Fruit fly (Drosophila melanogaster) whole organism, prepupa: ENCODE data around the gene CG5071.

Experiments used
- Blimp-1 ChIP-seq: fragments of 200-800 bp; sonication (Bioruptor generic); optimal IDR thresholded peaks from 3 replicates; lab custom pipeline; 2017; ENCODE audit warnings: missing biosample characterization, missing genetic modification characterization, mild to moderate bottlenecking, moderate library complexity, missing genetic modification reagents
- CG10669 ChIP-seq: fragments of 200-800 bp; sonication (Bioruptor generic); optimal IDR thresholded peaks from 3 replicates; lab custom pipeline; 2018; ENCODE audit warnings: missing biosample characterization, mild to moderate bottlenecking, missing genetic modification characterization, moderate library complexity
- CG11762 ChIP-seq: fragments of 200-800 bp; sonication (Bioruptor generic); optimal IDR thresholded peaks from 3 replicates; lab custom pipeline; 2016; ENCODE audit warnings: missing biosample characterization, missing genetic modification characterization; ENCODE audit not compliant: insufficient read depth
- CG11902 ChIP-seq: fragments of 200-800 bp; sonication (Bioruptor generic); optimal IDR thresholded peaks from 3 replicates; lab custom pipeline; 2016; ENCODE audit warnings: missing biosample characterization, missing genetic modification characterization
- CG15336 ChIP-seq: fragments of 200-800 bp; sonication (Bioruptor generic); IDR thresholded peaks from 2 replicates; pipeline ENCODE4 v1.3.6; 2022; ENCODE audit warnings: missing biosample characterization, missing genetic modification characterization
- CG1621 ChIP-seq: fragments of 200-800 bp; sonication (Bioruptor generic); optimal IDR thresholded peaks from 3 replicates; lab custom pipeline; 2018; ENCODE audit warnings: missing biosample characterization, mild to moderate bottlenecking, missing genetic modification characterization
- CG16779 ChIP-seq: fragments of 200-800 bp; sonication (Bioruptor generic); optimal IDR thresholded peaks from 3 replicates; lab custom pipeline; 2017; ENCODE audit warnings: missing biosample characterization, mild to moderate bottlenecking, missing genetic modification characterization
- CG3032 ChIP-seq: fragments of 200-800 bp; optimal IDR thresholded peaks from 2 replicates; lab custom pipeline; 2019; ENCODE audit warnings: missing biosample characterization, mild to moderate bottlenecking, missing genetic modification characterization, moderate library complexity
- CG32006 ChIP-seq: fragments of 200-800 bp; sonication (Bioruptor generic); optimal IDR thresholded peaks from 3 replicates; lab custom pipeline; 2017; ENCODE audit warnings: missing biosample characterization, mild to moderate bottlenecking, missing genetic modification characterization
- CG34406 ChIP-seq: fragments of 200-800 bp; sonication (Bioruptor generic); optimal IDR thresholded peaks from 3 replicates; lab custom pipeline; 2016; ENCODE audit warnings: missing biosample characterization, missing genetic modification characterization
- CG3919 ChIP-seq: fragments of 200-800 bp; sonication (Bioruptor generic); optimal IDR thresholded peaks from 3 replicates; lab custom pipeline; 2016; ENCODE audit warnings: missing biosample characterization, missing genetic modification characterization
- CG4318 ChIP-seq: fragments of 200-800 bp; sonication (Bioruptor generic); optimal IDR thresholded peaks from 3 replicates; lab custom pipeline; 2017; ENCODE audit warnings: missing biosample characterization, mild to moderate bottlenecking, missing genetic modification characterization
- CG6163 ChIP-seq: fragments of 200-800 bp; sonication (Bioruptor generic); IDR thresholded peaks from 3 replicates; pipeline ENCODE4 v1.3.6; 2022; ENCODE audit warnings: missing biosample characterization, missing genetic modification characterization
- CG6276 ChIP-seq: fragments of 200-800 bp; sonication (Bioruptor generic); optimal IDR thresholded peaks from 2 replicates; lab custom pipeline; 2017; ENCODE audit warnings: missing biosample characterization, mild to moderate bottlenecking, missing genetic modification characterization
- CG6808 ChIP-seq: fragments of 200-800 bp; sonication (Bioruptor generic); optimal IDR thresholded peaks from 3 replicates; lab custom pipeline; 2017; ENCODE audit warnings: missing biosample characterization, missing genetic modification characterization, mild to moderate bottlenecking, moderate library complexity, missing genetic modification reagents
- CG6854 ChIP-seq: fragments of 200-800 bp; sonication (Bioruptor generic); optimal IDR thresholded peaks from 2 replicates; lab custom pipeline; 2017; ENCODE audit warnings: missing biosample characterization, mild to moderate bottlenecking, missing genetic modification characterization
- CG8319 ChIP-seq: fragments of 200-800 bp; sonication (Bioruptor generic); optimal IDR thresholded peaks from 3 replicates; lab custom pipeline; 2016; ENCODE audit warnings: missing biosample characterization, missing genetic modification characterization
- CG8632 ChIP-seq: fragments of 200-800 bp; sonication (Bioruptor generic); optimal IDR thresholded peaks from 3 replicates; lab custom pipeline; 2016; ENCODE audit warnings: missing biosample characterization, missing genetic modification characterization
- Eip93F ChIP-seq: fragments of 200-800 bp; sonication (Bioruptor generic); optimal IDR thresholded peaks from 2 replicates; lab custom pipeline; 2016; ENCODE audit warnings: missing biosample characterization, mild to moderate bottlenecking, missing genetic modification characterization
- Ets21C ChIP-seq: fragments of 200-800 bp; sonication (Bioruptor generic); optimal IDR thresholded peaks from 3 replicates; lab custom pipeline; 2016; ENCODE audit warnings: missing biosample characterization, missing genetic modification characterization
- Ets96B ChIP-seq: fragments of 200-800 bp; optimal IDR thresholded peaks from 2 replicates; lab custom pipeline; 2019; ENCODE audit warnings: missing biosample characterization, mild to moderate bottlenecking, missing genetic modification characterization, moderate library complexity
- Gug ChIP-seq: fragments of 200-800 bp; sonication (Bioruptor generic); IDR thresholded peaks from 2 replicates; pipeline ENCODE4 v1.3.6; 2022; ENCODE audit warnings: missing biosample characterization, missing genetic modification characterization
- Hr38 ChIP-seq: sonication (Bioruptor generic); optimal IDR thresholded peaks from 2 replicates; lab custom pipeline; 2016; ENCODE audit warnings: missing biosample characterization, missing genetic modification characterization
- OdsH ChIP-seq: fragments of 200-800 bp; sonication (Bioruptor generic); optimal IDR thresholded peaks from 3 replicates; lab custom pipeline; 2016; ENCODE audit warnings: missing biosample characterization, missing genetic modification characterization
- Smox ChIP-seq: fragments of 200-800 bp; sonication (Bioruptor generic); optimal IDR thresholded peaks from 3 replicates; lab custom pipeline; 2016; ENCODE audit warnings: missing biosample characterization, missing genetic modification characterization
- Sox14 ChIP-seq: fragments of 200-800 bp; sonication (Bioruptor generic); optimal IDR thresholded peaks from 3 replicates; lab custom pipeline; 2016; ENCODE audit warnings: missing biosample characterization, missing genetic modification characterization
- achi ChIP-seq: fragments of 200-800 bp; sonication (Bioruptor generic); optimal IDR thresholded peaks from 3 replicates; lab custom pipeline; 2016; ENCODE audit warnings: missing biosample characterization, missing genetic modification characterization
- acj6 ChIP-seq: fragments of 200-800 bp; sonication (Bioruptor generic); optimal IDR thresholded peaks from 3 replicates; lab custom pipeline; 2016; ENCODE audit warnings: missing biosample characterization, missing genetic modification characterization
- cyc ChIP-seq: fragments of 200-800 bp; sonication (Bioruptor generic); optimal IDR thresholded peaks from 3 replicates; lab custom pipeline; 2016; ENCODE audit warnings: missing biosample characterization, missing genetic modification characterization
- dac ChIP-seq: fragments of 200-800 bp; sonication (Bioruptor generic); optimal IDR thresholded peaks from 2 replicates; lab custom pipeline; 2017; ENCODE audit warnings: missing biosample characterization, mild to moderate bottlenecking, missing genetic modification characterization
- dsx ChIP-seq: fragments of 200-800 bp; optimal IDR thresholded peaks from 3 replicates; lab custom pipeline; 2019; ENCODE audit warnings: missing biosample characterization, mild to moderate bottlenecking, missing genetic modification characterization, moderate library complexity; ENCODE audit not compliant: poor library complexity, severe bottlenecking
- eg ChIP-seq: fragments of 200-800 bp; sonication (Bioruptor generic); IDR thresholded peaks from 3 replicates; pipeline ENCODE4 v1.3.6; 2022; ENCODE audit warnings: missing biosample characterization, missing genetic modification characterization
- esn ChIP-seq: fragments of 200-800 bp; sonication (Bioruptor generic); optimal IDR thresholded peaks from 2 replicates; lab custom pipeline; 2016; ENCODE audit warnings: missing biosample characterization, mild to moderate bottlenecking, missing genetic modification characterization, moderate library complexity
- fd59A ChIP-seq: fragments of 200-800 bp; sonication (Bioruptor generic); optimal IDR thresholded peaks from 2 replicates; lab custom pipeline; 2017; ENCODE audit warnings: missing biosample characterization, mild to moderate bottlenecking, missing genetic modification characterization, missing genetic modification reagents
- fkh ChIP-seq: fragments of 200-800 bp; sonication (Bioruptor generic); optimal IDR thresholded peaks from 3 replicates; lab custom pipeline; 2017; ENCODE audit warnings: missing biosample characterization, mild to moderate bottlenecking, missing genetic modification characterization, moderate library complexity
- lz ChIP-seq: fragments of 200-800 bp; sonication (Bioruptor generic); optimal IDR thresholded peaks from 3 replicates; lab custom pipeline; 2016; ENCODE audit warnings: missing biosample characterization, missing genetic modification characterization
- pdm3 ChIP-seq: fragments of 200-800 bp; sonication (Bioruptor generic); optimal IDR thresholded peaks from 3 replicates; lab custom pipeline; 2016; ENCODE audit warnings: missing biosample characterization, missing genetic modification characterization
- salr ChIP-seq, 2 experiments: fragments of 200-800 bp; sonication (Bioruptor generic); optimal IDR thresholded peaks; 3 replicates each; lab custom pipeline; 2016 to 2018; ENCODE audit warnings: missing biosample characterization in 2 of 2, missing genetic modification characterization in 2 of 2, mild to moderate bottlenecking in 1 of 2
- spab ChIP-seq: fragments of 200-800 bp; sonication (Bioruptor generic); optimal IDR thresholded peaks from 2 replicates; lab custom pipeline; 2017; ENCODE audit warnings: missing biosample characterization, mild to moderate bottlenecking, missing genetic modification characterization, missing genetic modification reagents
- svp ChIP-seq: fragments of 200-800 bp; sonication (Bioruptor generic); peaks from one replicate; lab custom pipeline; 2016; ENCODE audit warnings: missing biosample characterization, missing genetic modification characterization
- vri ChIP-seq: fragments of 200-800 bp; sonication (Bioruptor generic); optimal IDR thresholded peaks from 3 replicates; lab custom pipeline; 2016; ENCODE audit warnings: missing biosample characterization, mild to moderate bottlenecking, missing genetic modification characterization

The CG5071 gene

dm6 chr3R:25646882-25647518 lies 28.8 kb downstream of the CG5071 start (continued):
- TF ChIP-seq CG10669 (GFP tag; lab: Kevin White, UChicago): peak; percentile 78
- TF ChIP-seq Gug: peak; percentile 81
- peak; percentile 81 for TF ChIP-seq achi (GFP tag; lab: Kevin White, UChicago)
- TF ChIP-seq CG3032: peak; percentile 86
- TF ChIP-seq esn (GFP tag; lab: Kevin White, UChicago): peak; percentile 92
- peak; percentile 86 for TF ChIP-seq Smox
- TF ChIP-seq dac (GFP tag; lab: Kevin White, UChicago): peak; percentile 85
- TF ChIP-seq CG8632 (GFP tag; lab: Kevin White, UChicago): peak; percentile 82
- TF ChIP-seq CG4318 (GFP tag; lab: Kevin White, UChicago): peak; percentile 75
- peak; percentile 81 for TF ChIP-seq CG16779
- TF ChIP-seq eg (GFP tag; lab: Robert Waterston, UW): peak; percentile 82
- peak; percentile 95 for TF ChIP-seq cyc
- TF ChIP-seq CG11762 (GFP tag; lab: Kevin White, UChicago): peak; percentile 74
- TF ChIP-seq fkh: peak; percentile 52
- peak; percentile 86 for TF ChIP-seq CG3919 (GFP tag; lab: Kevin White, UChicago)
- peak; percentile 47 for TF ChIP-seq dsx (GFP tag; lab: Kevin White, UChicago)
- TF ChIP-seq vri (GFP tag; lab: Kevin White, UChicago): peak; percentile 48
- peak; percentile 81 for TF ChIP-seq CG32006 (GFP tag; lab: Kevin White, UChicago)
- peak; percentile 87 for TF ChIP-seq acj6 (GFP tag; lab: Kevin White, UChicago)
- peak; percentile 58 to 76 for TF ChIP-seq salr (GFP tag; optimal IDR thresholded peaks at IDR 0.05; lab: Kevin White, UChicago)
- TF ChIP-seq spab (GFP tag; lab: Kevin White, UChicago): peak; percentile 44
- TF ChIP-seq Hr38 (GFP tag; lab: Kevin White, UChicago): peak; percentile 58
- peak; percentile 99 for TF ChIP-seq svp (GFP tag; lab: Kevin White, UChicago)
- peak; percentile 89 for TF ChIP-seq Ets21C (GFP tag; lab: Kevin White, UChicago)
- TF ChIP-seq pdm3 (GFP tag; lab: Kevin White, UChicago): peak; percentile 88
- peak; percentile 65 for TF ChIP-seq CG6808
- TF ChIP-seq lz: peak; percentile 93
- TF ChIP-seq CG6854: peak; percentile 74
- peak; percentile 86 for TF ChIP-seq CG6163 (GFP tag; lab: Robert Waterston, UW)
- peak; percentile 73 for TF ChIP-seq CG34406 (GFP tag; lab: Kevin White, UChicago)
- TF ChIP-seq CG8319 (GFP tag; lab: Kevin White, UChicago): peak; percentile 80
- peak; percentile 75 for TF ChIP-seq CG1621 (tag; lab: Kevin White, UChicago)
- TF ChIP-seq OdsH: peak; percentile 86
- TF ChIP-seq CG15336 (GFP tag; lab: Robert Waterston, UW): peak; percentile 71
- TF ChIP-seq Sox14 (GFP tag; lab: Kevin White, UChicago): peak; percentile 90
- TF ChIP-seq CG11902 (GFP tag; lab: Kevin White, UChicago): peak; percentile 89
- peak; percentile 68 for TF ChIP-seq Blimp-1
- TF ChIP-seq Ets96B (tag; lab: Kevin White, UChicago): peak; percentile 78
- TF ChIP-seq fd59A (GFP tag; lab: Kevin White, UChicago): peak; percentile 68
- TF ChIP-seq CG6276 (GFP tag; lab: Kevin White, UChicago): no peak
- no peak for TF ChIP-seq Eip93F (GFP tag; lab: Kevin White, UChicago)
